Worm (Caenorhabditis elegans): ENCODE data around the gene B0281.1.
"Not testable (repeated sequence)": the region's sequence is repeated elsewhere in the genome, so short reads cannot be mapped to it uniquely, and the experiment has no call there.

Gene B0281.1

DNA sequence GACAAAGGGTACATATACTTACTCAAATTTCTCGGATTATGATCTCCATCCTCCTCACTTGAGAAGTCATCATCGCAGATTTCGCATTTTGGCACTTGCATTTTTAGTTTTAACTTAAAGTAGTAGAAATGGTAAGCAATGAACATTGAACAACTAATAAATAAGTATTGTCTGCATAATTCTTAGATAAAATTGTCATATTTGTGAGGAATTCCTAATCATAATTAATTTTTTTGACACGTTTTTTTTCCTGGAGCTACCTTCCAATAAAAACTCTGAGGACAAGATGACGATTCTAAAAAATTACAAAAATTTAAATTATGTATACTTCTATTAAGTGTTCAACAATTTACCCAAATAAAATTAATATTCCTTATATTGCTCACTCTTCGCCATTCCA is at the start of gene B0281.1, which contains the start of gene trim-21:
Gene B0281.1 (plus strand): TSS at position 321 of the 400 bp plus-strand sequence.
Gene trim-21 (minus strand): TSS at position 101 of the 400 bp plus-strand sequence.
- TF ChIP-seq tbp1 (GFP tag; optimal IDR thresholded peaks at IDR 0.05) = no peak
- no peak for TF ChIP-seq ztf-3 (GFP tag; optimal IDR thresholded peaks at IDR 0.05)
- no peak for TF ChIP-seq ets-4 (GFP tag; optimal IDR thresholded peaks at IDR 0.05)
- TF ChIP-seq let-607 (tag; optimal IDR thresholded peaks at IDR 0.05) = no peak
- TF ChIP-seq Y56A3A.18 (GFP tag; IDR thresholded peaks at IDR 0.05) = no peak
- TF ChIP-seq F55B11.4 (tag; optimal IDR thresholded peaks at IDR 0.05; ENCODE audit: borderline replicate concordance, insufficient read depth) = no peak
- no peak for TF ChIP-seq pha-4 (tag; optimal IDR thresholded peaks at IDR 0.05)
- no peak for TF ChIP-seq ceh-40 (GFP tag; IDR thresholded peaks at IDR 0.05)
- no peak for TF ChIP-seq bed-2 (GFP tag; IDR thresholded peaks at IDR 0.05)
- no peak for TF ChIP-seq tlf-1 (GFP tag; optimal IDR thresholded peaks at IDR 0.05)
- TF ChIP-seq egl-44 (GFP tag; IDR thresholded peaks at IDR 0.05) = no peak
- TF ChIP-seq hlh-26 (GFP tag; conservative IDR thresholded peaks at IDR 0.05) = no peak
- TF ChIP-seq K12H6.12 (tag; optimal IDR thresholded peaks at IDR 0.05) = no peak
- TF ChIP-seq hmg-1.2 (GFP tag; IDR thresholded peaks at IDR 0.05) = no peak
- TF ChIP-seq sptf-2 (GFP tag; optimal IDR thresholded peaks at IDR 0.05) = no peak
- TF ChIP-seq snpc-4 (GFP tag; optimal IDR thresholded peaks at IDR 0.05) = no peak
- no peak for TF ChIP-seq snpc-4 (tag; optimal IDR thresholded peaks at IDR 0.05)

ce11 chrII:2273750-2274149 is 39.1 kb upstream of the B0281.1 start:
- peak; percentile 86 for TF ChIP-seq zfh-2 (GFP tag; conservative IDR thresholded peaks at IDR 0.05)
- TF ChIP-seq pha-4 (tag; optimal IDR thresholded peaks at IDR 0.05) = no peak
- TF ChIP-seq B0336.3 (GFP tag; IDR thresholded peaks at IDR 0.05) = 0 out of 2 replicates have a peak, but pooled peaks have one; percentile 25
- TF ChIP-seq egrh-3 (GFP tag; IDR thresholded peaks at IDR 0.05) = peak; percentile 67; the same call in 1 of the 2 replicates
- TF ChIP-seq dpl-1 (GFP tag; optimal IDR thresholded peaks at IDR 0.05) = no peak
- peak; percentile 29; the same call in 1 of the 2 replicates for TF ChIP-seq mcd-1 (GFP tag; IDR thresholded peaks at IDR 0.05)

- TF ChIP-seq unc-62 (GFP tag; optimal IDR thresholded peaks at IDR 0.05) = no peak
- no peak for TF ChIP-seq lin-35 (GFP tag; optimal IDR thresholded peaks at IDR 0.05)
- TF ChIP-seq rec-8 (tag; optimal IDR thresholded peaks at IDR 0.05) = no peak
Measured at ce11 chrII:2277418-2277817, 35.4 kb upstream of the B0281.1 start, which contains the start of gene K09F6.15. K09F6.15 (minus strand) TSS chrII:2277518.

- TF ChIP-seq egrh-3 (GFP tag; IDR thresholded peaks at IDR 0.05) = peak; percentile 44; the same call in 1 of the 2 replicates
- no peak for TF ChIP-seq ztf-3 (GFP tag; optimal IDR thresholded peaks at IDR 0.05)
- TF ChIP-seq zfh-2 (GFP tag; conservative IDR thresholded peaks at IDR 0.05) = peak; percentile 75
Measured at ce11 chrII:2279263-2279662, 33.6 kb upstream of the B0281.1 start, which contains the start of gene K09F6.6. K09F6.6 (minus strand) TSS chrII:2279305.

DNA sequence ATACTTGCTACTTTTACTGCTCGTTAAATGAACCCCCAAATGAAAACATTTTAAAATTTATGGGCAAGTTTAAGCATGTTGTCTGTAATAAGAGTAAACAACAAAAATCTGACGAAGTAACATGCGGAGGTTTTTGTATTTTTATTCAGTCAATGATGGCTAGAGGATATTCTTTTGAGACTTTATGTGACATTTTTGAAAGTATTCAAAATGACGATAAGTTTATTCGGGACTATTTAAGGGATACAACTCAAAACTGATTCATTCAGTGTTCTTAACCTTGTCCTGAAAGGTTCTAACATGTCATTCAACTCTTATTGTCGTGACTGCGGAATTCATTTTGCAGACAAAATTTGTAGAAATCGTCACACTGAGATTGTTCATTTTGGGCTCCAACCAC is 33.0 kb upstream of the B0281.1 start, which contains the start of gene K09F6.11:
Gene K09F6.11 (plus strand): TSS at position 301 of the 400 bp plus-strand sequence.
- TF ChIP-seq ceh-40 (GFP tag; IDR thresholded peaks at IDR 0.05) = no peak
- TF ChIP-seq ccch-3 (GFP tag; optimal IDR thresholded peaks at IDR 0.05) = no peak
- no peak for TF ChIP-seq repo-1 (tag; optimal IDR thresholded peaks at IDR 0.05)
- no peak for TF ChIP-seq T26A5.8 (tag; optimal IDR thresholded peaks at IDR 0.05)
- TF ChIP-seq rcor-1 (GFP tag; IDR thresholded peaks at IDR 0.05) = no peak

DNA sequence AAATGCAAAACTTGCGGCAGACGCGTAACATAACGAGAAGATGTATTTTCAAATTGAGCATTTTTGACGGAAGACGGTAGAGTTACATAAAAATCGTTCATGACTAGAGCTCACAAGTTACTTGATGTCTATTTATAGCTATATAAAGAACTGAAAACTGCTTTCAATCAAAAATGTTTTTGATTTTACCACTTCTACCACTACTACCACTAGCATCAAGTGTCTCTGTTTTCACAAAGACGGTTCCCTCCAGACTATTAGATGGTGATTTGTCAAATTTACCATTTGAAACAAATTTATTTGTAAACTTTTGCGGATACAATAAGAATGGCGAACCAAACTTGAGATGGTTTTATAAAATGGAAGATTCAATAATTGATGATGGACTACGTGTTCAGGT is 30.3 kb upstream of the B0281.1 start, which contains the start of gene K09F6.9:
Gene K09F6.9 (minus strand): TSS at position 101 of the 400 bp plus-strand sequence.
- TF ChIP-seq unc-130 (GFP tag; optimal IDR thresholded peaks at IDR 0.05); zim-3 (tag; optimal IDR thresholded peaks at IDR 0.05); ceh-40 (GFP tag; IDR thresholded peaks at IDR 0.05): not testable (repeated sequence)

Measured in whole organism, young adult.